Worm (Caenorhabditis elegans) whole organism, L1 larva: ENCODE results near the gene unc-80.

Experiments
- C16A3.4 ChIP-seq: fragments of 150-350 bp; optimal IDR thresholded peaks from 2 replicates; lab custom pipeline; 2014; ENCODE audit warnings: missing biosample characterization, missing genetic modification characterization
- C34B4.2 ChIP-seq: sonication (generic microtip); optimal IDR thresholded peaks from 2 replicates; lab custom pipeline; 2017; ENCODE audit warnings: mild to moderate bottlenecking, missing genetic modification characterization, missing compliant biosample characterization
- Y116A8C.19 ChIP-seq: sonication (generic microtip); optimal IDR thresholded peaks from 2 replicates; lab custom pipeline; 2016; ENCODE audit warnings: missing compliant biosample characterization, missing genetic modification characterization, borderline replicate concordance
- aha-1 ChIP-seq: fragments of 150-350 bp; optimal IDR thresholded peaks from 2 replicates; lab custom pipeline; 2014; ENCODE audit warnings: missing biosample characterization, missing genetic modification characterization
- alr-1 ChIP-seq: fragments of 200-800 bp; sonication (Bioruptor generic); optimal IDR thresholded peaks from 2 replicates; lab custom pipeline; 2018; ENCODE audit warnings: borderline replicate concordance, mild to moderate bottlenecking, missing genetic modification characterization, missing compliant biosample characterization
- aly-2 ChIP-seq: fragments of 150-350 bp; optimal IDR thresholded peaks from 2 replicates; lab custom pipeline; 2014; ENCODE audit warnings: missing biosample characterization, missing genetic modification characterization
- ama-1 ChIP-seq: fragments of 150-350 bp; optimal IDR thresholded peaks from 2 replicates; lab custom pipeline; 2014
- ceh-63 ChIP-seq: fragments of 200-800 bp; sonication (Bioruptor generic); optimal IDR thresholded peaks from 2 replicates; lab custom pipeline; 2018; ENCODE audit warnings: mild to moderate bottlenecking, missing genetic modification characterization, missing compliant biosample characterization
- dpl-1 ChIP-seq, 3 experiments: fragments of 150-350 bp in 2 of 3; sonication (generic microtip) in 1 of 3; optimal IDR thresholded peaks; 2 replicates each; lab custom pipeline; 2014 to 2017; ENCODE audit warnings: missing biosample characterization in 3 of 3, missing genetic modification characterization in 3 of 3, missing genetic modification reagents in 3 of 3
- dsc-1 ChIP-seq: sonication (generic microtip); optimal IDR thresholded peaks from 2 replicates; lab custom pipeline; 2016; ENCODE audit warnings: mild to moderate bottlenecking, missing genetic modification characterization, missing compliant biosample characterization
- efl-1 ChIP-seq, 4 experiments: fragments of 150-350 bp; optimal IDR thresholded peaks in 3 of 4; peaks in 1 of 4; 1 replicate in 1 of 4; 2 replicates in 3 of 4; lab custom pipeline; 2014; ENCODE audit warnings: missing biosample characterization in 2 of 4, missing genetic modification characterization in 2 of 4, missing genetic modification reagents in 2 of 4
- efl-3 ChIP-seq: fragments of 200-800 bp; sonication (Bioruptor generic); optimal IDR thresholded peaks from 2 replicates; lab custom pipeline; 2018; ENCODE audit warnings: mild to moderate bottlenecking, missing genetic modification characterization, missing compliant biosample characterization
- elt-2 ChIP-seq: sonication (generic microtip); optimal IDR thresholded peaks from 2 replicates; lab custom pipeline; 2016; ENCODE audit warnings: missing genetic modification characterization, mild to moderate bottlenecking, inconsistent platforms, missing compliant biosample characterization, missing genetic modification reagents
- elt-3 ChIP-seq, 6 experiments: fragments of 150-350 bp in 1 of 6; sonication (generic microtip); optimal IDR thresholded peaks; 2 replicates each; lab custom pipeline; 2017 to 2018; ENCODE audit warnings: missing biosample characterization in 6 of 6, missing genetic modification characterization in 6 of 6, inconsistent platforms in 1 of 6
- fkh-10 ChIP-seq: sonication (generic microtip); optimal IDR thresholded peaks from 2 replicates; lab custom pipeline; 2017; ENCODE audit warnings: missing biosample characterization, missing genetic modification reagents, missing genetic modification characterization
- fkh-4 ChIP-seq: sonication (generic microtip); optimal IDR thresholded peaks from 2 replicates; lab custom pipeline; 2016; ENCODE audit warnings: missing compliant biosample characterization, missing genetic modification characterization, borderline replicate concordance
- fos-1 ChIP-seq: fragments of 150-350 bp; optimal IDR thresholded peaks from 2 replicates; lab custom pipeline; 2014; ENCODE audit warnings: missing biosample characterization, missing genetic modification characterization
- grh-1 ChIP-seq: fragments of 200-800 bp; sonication (Bioruptor generic); IDR thresholded peaks from 2 replicates; pipeline ENCODE4 v1.3.6; 2022; ENCODE audit warnings: missing genetic modification reagents, missing genetic modification characterization, missing compliant biosample characterization
- hlh-17 ChIP-seq: fragments of 200-800 bp; sonication (Bioruptor generic); optimal IDR thresholded peaks from 2 replicates; lab custom pipeline; 2018; ENCODE audit warnings: missing genetic modification characterization, mild to moderate bottlenecking, missing compliant biosample characterization, moderate library complexity, borderline replicate concordance
- hlh-4 ChIP-seq: sonication (generic microtip); optimal IDR thresholded peaks from 2 replicates; lab custom pipeline; 2016; ENCODE audit warnings: mild to moderate bottlenecking, missing genetic modification characterization, missing compliant biosample characterization
- irx-1 ChIP-seq: sonication (generic microtip); optimal IDR thresholded peaks from 2 replicates; lab custom pipeline; 2016; ENCODE audit warnings: missing genetic modification characterization, missing compliant biosample characterization
- jun-1 ChIP-seq: fragments of 150-350 bp; optimal IDR thresholded peaks from 2 replicates; lab custom pipeline; 2014; ENCODE audit warnings: missing biosample characterization, missing genetic modification reagents, missing genetic modification characterization
- lin-14 ChIP-seq: fragments of 200-800 bp; sonication (Bioruptor generic); optimal IDR thresholded peaks from 2 replicates; lab custom pipeline; 2018; ENCODE audit warnings: mild to moderate bottlenecking, missing genetic modification characterization, moderate library complexity, missing compliant biosample characterization
- lin-15B ChIP-seq: fragments of 150-350 bp; sonication (generic microtip); optimal IDR thresholded peaks from 3 replicates; lab custom pipeline; 2014; ENCODE audit warnings: missing biosample characterization, missing genetic modification characterization
- lin-39 ChIP-seq: fragments of 150-350 bp; optimal IDR thresholded peaks from 2 replicates; lab custom pipeline; 2014; ENCODE audit warnings: missing biosample characterization, missing genetic modification reagents, missing genetic modification characterization
- lir-3 ChIP-seq: sonication (generic microtip); optimal IDR thresholded peaks from 2 replicates; lab custom pipeline; 2016; ENCODE audit warnings: mild to moderate bottlenecking, missing genetic modification characterization, moderate library complexity, missing compliant biosample characterization; ENCODE audit not compliant: poor library complexity
- lsy-2 ChIP-seq, 2 experiments: fragments of 150-350 bp; optimal IDR thresholded peaks; 2 replicates each; lab custom pipeline; 2014; ENCODE audit warnings: missing biosample characterization in 2 of 2, missing genetic modification characterization in 2 of 2
- mab-9 ChIP-seq: fragments of 200-800 bp; sonication (Bioruptor generic); IDR thresholded peaks from 2 replicates; pipeline ENCODE4 v1.3.6; 2022; ENCODE audit warnings: missing genetic modification reagents, missing genetic modification characterization, missing compliant biosample characterization
- mdl-1 ChIP-seq, 2 experiments: fragments of 150-350 bp; optimal IDR thresholded peaks; 2 replicates each; lab custom pipeline; 2014 to 2017; ENCODE audit warnings: missing biosample characterization in 2 of 2, missing genetic modification characterization in 2 of 2, inconsistent platforms in 1 of 2
- mep-1 ChIP-seq: fragments of 150-350 bp; optimal IDR thresholded peaks from 2 replicates; lab custom pipeline; 2014; ENCODE audit warnings: missing biosample characterization, missing genetic modification characterization
- nhr-12 ChIP-seq: sonication (generic microtip); optimal IDR thresholded peaks from 2 replicates; lab custom pipeline; 2017; ENCODE audit warnings: missing biosample characterization, missing genetic modification characterization
- nhr-20 ChIP-seq: sonication (generic microtip); optimal IDR thresholded peaks from 2 replicates; lab custom pipeline; 2016; ENCODE audit warnings: mild to moderate bottlenecking, missing genetic modification characterization, missing compliant biosample characterization
- nhr-28 ChIP-seq: fragments of 150-350 bp; optimal IDR thresholded peaks from 2 replicates; lab custom pipeline; 2014; ENCODE audit warnings: missing biosample characterization, missing genetic modification characterization
- nhr-47 ChIP-seq: sonication (generic microtip); optimal IDR thresholded peaks from 2 replicates; lab custom pipeline; 2016; ENCODE audit warnings: mild to moderate bottlenecking, missing genetic modification characterization, moderate library complexity, missing compliant biosample characterization
- nhr-71 ChIP-seq: sonication (generic microtip); optimal IDR thresholded peaks from 2 replicates; lab custom pipeline; 2016; ENCODE audit warnings: mild to moderate bottlenecking, missing genetic modification characterization, moderate library complexity, missing compliant biosample characterization
- nhr-84 ChIP-seq: sonication (generic microtip); optimal IDR thresholded peaks from 2 replicates; lab custom pipeline; 2017; ENCODE audit warnings: missing biosample characterization, missing genetic modification characterization
- nhr-85 ChIP-seq: sonication (generic microtip); peaks from one replicate; lab custom pipeline; 2016; ENCODE audit warnings: missing genetic modification characterization, inconsistent platforms, missing compliant biosample characterization
- pax-3 ChIP-seq: fragments of 200-800 bp; sonication (Bioruptor generic); optimal IDR thresholded peaks from 2 replicates; lab custom pipeline; 2018; ENCODE audit warnings: mild to moderate bottlenecking, missing genetic modification characterization, moderate library complexity, missing compliant biosample characterization
- pqm-1 ChIP-seq: sonication (generic microtip); optimal IDR thresholded peaks from 3 replicates; lab custom pipeline; 2017; ENCODE audit warnings: missing biosample characterization, missing genetic modification characterization
- snu-23 ChIP-seq: sonication (generic microtip); optimal IDR thresholded peaks from 2 replicates; lab custom pipeline; 2016; ENCODE audit warnings: missing genetic modification characterization, missing compliant biosample characterization
- sptf-1 ChIP-seq: fragments of 150-350 bp; optimal IDR thresholded peaks from 2 replicates; lab custom pipeline; 2014; ENCODE audit warnings: missing biosample characterization, missing genetic modification characterization
- swsn-7 ChIP-seq: sonication (generic microtip); optimal IDR thresholded peaks from 2 replicates; lab custom pipeline; 2016; ENCODE audit warnings: missing genetic modification characterization, missing compliant biosample characterization
- tbx-2 ChIP-seq: sonication (generic microtip); optimal IDR thresholded peaks from 2 replicates; lab custom pipeline; 2016; ENCODE audit warnings: missing genetic modification characterization, missing compliant biosample characterization
- tlp-1 ChIP-seq: fragments of 150-350 bp; optimal IDR thresholded peaks from 2 replicates; lab custom pipeline; 2014; ENCODE audit warnings: missing biosample characterization, missing genetic modification characterization
- unc-62 ChIP-seq: fragments of 150-350 bp; optimal IDR thresholded peaks from 2 replicates; lab custom pipeline; 2014; ENCODE audit warnings: missing biosample characterization, missing genetic modification reagents, missing genetic modification characterization
- unc-86 ChIP-seq: sonication (generic microtip); optimal IDR thresholded peaks from 2 replicates; lab custom pipeline; 2016; ENCODE audit warnings: missing genetic modification characterization, missing compliant biosample characterization
- zag-1 ChIP-seq: fragments of 150-350 bp; optimal IDR thresholded peaks from 2 replicates; lab custom pipeline; 2014; ENCODE audit warnings: missing biosample characterization, missing genetic modification characterization
- zip-4 ChIP-seq: fragments of 200-800 bp; sonication (Bioruptor generic); optimal IDR thresholded peaks from 2 replicates; lab custom pipeline; 2018; ENCODE audit warnings: mild to moderate bottlenecking, missing genetic modification characterization, moderate library complexity, missing compliant biosample characterization
- ztf-4 ChIP-seq: fragments of 150-350 bp; optimal IDR thresholded peaks from 2 replicates; lab custom pipeline; 2014; ENCODE audit warnings: missing biosample characterization, missing genetic modification characterization

Gene unc-80

DNA sequence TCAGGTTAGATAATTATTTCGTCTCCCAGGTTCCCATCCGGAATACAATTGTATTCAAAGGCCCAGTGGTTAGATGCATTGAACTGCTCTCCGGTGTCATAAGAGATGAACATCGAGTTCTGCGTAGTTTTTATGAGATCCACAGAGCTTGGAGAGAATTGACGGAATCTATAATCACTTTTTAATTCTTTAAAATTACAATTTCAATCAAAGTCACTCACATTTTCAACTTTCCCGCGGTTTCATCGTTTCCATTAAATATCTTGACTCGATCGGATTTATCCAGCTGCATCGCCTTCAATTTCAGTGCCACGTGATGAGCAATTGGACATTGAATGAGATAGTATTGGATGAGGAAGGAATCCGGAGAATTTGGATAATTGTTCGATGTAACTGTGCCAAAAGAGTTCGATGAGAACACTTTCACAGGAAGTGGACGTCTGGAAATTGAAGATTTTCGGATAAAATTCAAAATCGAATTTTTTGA lies 31.6 kb upstream of the unc-80 start:
- TF ChIP-seq sptf-1 (tag; lab: Kevin White, UChicago) (no peak), aha-1 (no peak), hlh-17 (GFP tag; lab: Kevin White, UChicago) (no peak), nhr-71 (tag; lab: Kevin White, UChicago) (peak; percentile 28), grh-1 (GFP tag; lab: Robert Waterston, UW) (no peak), alr-1 (tag; lab: Kevin White, UChicago) (no peak), fkh-10 (GFP tag; lab: Kevin White, UChicago) (no peak), nhr-85 (tag; lab: Kevin White, UChicago) (peak; percentile 23), hlh-4 (tag; lab: Kevin White, UChicago) (no peak), ceh-63 (GFP tag; lab: Kevin White, UChicago) (no peak), zip-4 (GFP tag; lab: Kevin White, UChicago) (no peak), nhr-84 (no peak), unc-62 (no peak), swsn-7 (tag; lab: Kevin White, UChicago) (peak; percentile 8), efl-3 (GFP tag; lab: Kevin White, UChicago) (no peak), lin-39 (tag; lab: Kevin White, UChicago) (no peak), dsc-1 (tag; lab: Kevin White, UChicago) (peak; percentile 16), irx-1 (tag; lab: Kevin White, UChicago) (no peak), lin-15B (tag; lab: Kevin White, UChicago) (no peak), C16A3.4 (no peak), Y116A8C.19 (tag; lab: Kevin White, UChicago) (no peak), nhr-12 (no peak), unc-86 (tag; lab: Kevin White, UChicago) (no peak), nhr-20 (tag; lab: Kevin White, UChicago) (peak; percentile 9), fkh-4 (tag; lab: Kevin White, UChicago) (no peak), pqm-1 (tag; lab: Kevin White, UChicago) (no peak), lsy-2 (tag; optimal IDR thresholded peaks at IDR 0.05; lab: Kevin White, UChicago) (no peak), tbx-2 (no peak), C34B4.2 (tag; lab: Kevin White, UChicago) (no peak), tlp-1 (tag; lab: Kevin White, UChicago) (no peak), aly-2 (tag; lab: Kevin White, UChicago) (peak; percentile 87), elt-2 (no peak), jun-1 (tag; lab: Kevin White, UChicago) (no peak), nhr-47 (tag; lab: Kevin White, UChicago) (peak; percentile 33), mep-1 (tag; lab: Kevin White, UChicago) (no peak), lir-3 (tag; lab: Kevin White, UChicago) (no peak), efl-1 (optimal IDR thresholded peaks at IDR 0.05; lab: Kevin White, UChicago) (no peak), efl-1 (GFP tag; optimal IDR thresholded peaks at IDR 0.05 in 1 of 2; lab: Kevin White, UChicago) (no peak), dpl-1 (GFP tag; optimal IDR thresholded peaks at IDR 0.05; lab: Kevin White, UChicago) (no peak), ztf-4 (tag; lab: Kevin White, UChicago) (no peak), ama-1 (lab: Kevin White, UChicago) (peak; percentile 91), pax-3 (tag; lab: Kevin White, UChicago) (no peak), zag-1 (no peak), nhr-28 (tag; lab: Kevin White, UChicago) (no peak), mab-9 (GFP tag; lab: Robert Waterston, UW) (no peak), lin-14 (GFP tag; lab: Kevin White, UChicago) (no peak), elt-3 (tag; optimal IDR thresholded peaks at IDR 0.05; lab: Kevin White, UChicago) (no peak), fos-1 (tag; lab: Kevin White, UChicago) (no peak), snu-23 (GFP tag; lab: Kevin White, UChicago) (peak; percentile 24), mdl-1 (tag; optimal IDR thresholded peaks at IDR 0.05; lab: Kevin White, UChicago) (no peak)
